Fruit fly (Drosophila melanogaster): Measurements from ENCODE around the gene ATPsynO.

Gene ATPsynO

DNA sequence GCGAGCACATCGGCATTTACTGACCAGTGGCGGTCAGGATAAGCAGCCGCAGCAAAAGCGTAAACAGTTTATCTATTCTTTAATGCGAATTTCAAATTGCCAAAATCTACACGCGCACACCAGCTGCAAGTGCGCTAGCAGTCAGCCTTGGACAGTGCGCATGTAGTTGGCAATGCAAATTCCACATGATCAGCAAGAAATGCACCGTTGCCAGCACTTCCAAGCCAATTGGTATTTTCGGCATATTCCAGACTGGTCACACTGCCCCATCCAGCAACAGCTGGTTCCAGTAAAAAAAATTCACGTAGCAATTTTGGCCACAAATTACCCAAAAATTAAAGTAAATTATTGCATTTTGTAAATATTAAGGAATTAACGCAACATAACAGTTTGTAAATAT is 22.4 kb downstream of the ATPsynO start:
- TF ChIP-seq CTCF (optimal IDR thresholded peaks at IDR 0.05) (peak; percentile 51 to 64), CG8478 (optimal IDR thresholded peaks at IDR 0.05) (no peak)

DNA sequence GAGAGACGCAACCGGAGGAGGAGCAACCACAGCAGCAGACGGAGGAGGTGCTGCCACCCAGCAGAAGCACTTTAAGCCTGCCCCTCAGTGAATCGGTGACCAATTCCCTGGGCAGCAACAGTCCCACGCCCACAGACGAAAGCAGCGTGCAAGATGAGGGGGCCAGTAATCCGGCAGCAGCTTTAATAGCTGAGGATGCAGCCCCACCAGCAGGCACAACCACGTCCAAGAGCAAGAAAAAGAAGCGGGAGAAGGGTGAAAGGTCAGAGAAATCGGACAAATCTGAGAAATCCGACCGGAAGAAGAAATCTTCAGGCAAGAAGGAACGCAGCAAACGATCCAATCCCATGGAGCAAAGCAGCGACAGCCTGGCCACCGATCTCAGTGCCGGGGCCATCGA is 23.4 kb downstream of the ATPsynO start:
- no peak for TF ChIP-seq CTCF (optimal IDR thresholded peaks at IDR 0.05)
- no peak for TF ChIP-seq CG8478 (optimal IDR thresholded peaks at IDR 0.05)

DNA sequence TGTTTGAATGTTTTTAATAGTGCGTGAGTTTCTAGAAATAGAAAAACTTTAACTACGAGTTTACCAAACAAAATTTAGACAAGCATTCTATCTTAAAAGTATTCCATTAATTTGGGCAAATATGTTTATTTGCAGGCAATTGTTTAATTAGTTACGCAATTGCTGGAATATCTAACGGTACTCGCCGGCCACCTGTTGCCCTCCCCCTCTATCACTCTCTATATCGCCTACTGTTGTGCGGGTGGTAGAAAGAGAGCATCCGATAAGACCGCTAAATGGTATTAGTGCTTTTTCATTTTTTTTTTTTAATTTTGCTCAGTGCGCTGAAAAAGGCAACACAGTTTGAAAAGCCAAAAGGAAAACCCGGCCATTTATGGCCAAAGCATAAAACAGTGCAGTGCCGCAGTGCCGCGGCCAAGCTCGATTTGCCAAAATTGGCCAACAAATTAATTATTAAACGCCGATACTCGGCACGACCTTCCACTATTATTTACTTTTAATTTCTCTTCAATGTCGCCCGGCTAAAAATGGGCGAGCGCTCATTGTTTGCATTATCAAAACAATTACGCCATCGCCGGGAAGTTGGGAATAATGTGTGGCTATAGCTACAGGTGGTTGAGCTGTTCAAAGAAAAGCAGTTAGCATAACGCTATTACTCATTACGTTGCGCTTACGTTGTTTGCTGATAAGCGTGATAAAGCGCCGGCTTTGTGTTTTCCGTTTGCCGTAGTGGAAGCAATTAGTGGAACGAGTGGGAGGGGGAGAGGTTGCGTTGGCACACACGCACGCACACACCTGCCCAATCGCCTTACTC is 24.6 kb downstream of the ATPsynO start:
- TF ChIP-seq CG8478 (optimal IDR thresholded peaks at IDR 0.05) = no peak
- TF ChIP-seq CTCF (optimal IDR thresholded peaks at IDR 0.05) = no peak

DNA sequence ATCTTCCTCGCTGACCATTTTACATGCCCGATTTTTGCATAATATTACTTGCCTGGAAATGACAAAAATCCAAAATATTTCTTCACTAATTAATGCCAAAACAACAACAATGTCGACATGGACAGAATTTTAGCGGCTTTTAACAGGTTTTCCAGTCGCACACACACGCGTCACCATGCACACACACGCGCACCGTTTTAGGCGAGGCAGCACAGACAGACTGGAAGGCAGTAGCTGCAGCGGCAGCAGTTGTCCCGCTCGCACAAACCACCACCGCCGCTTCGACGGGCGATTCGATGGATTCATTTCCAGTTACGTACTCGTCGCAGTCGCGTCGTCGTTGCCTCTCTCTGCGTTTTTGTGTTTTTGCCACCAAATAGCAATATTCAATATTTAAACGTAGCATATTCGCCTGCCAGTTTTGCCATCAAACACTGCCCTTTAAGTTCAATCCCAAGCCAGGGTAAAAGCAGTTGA is 25.3 kb downstream of the ATPsynO start, which contains the start of gene CG45218:
Gene CG45218 (minus strand): TSS at position 158 of the 477 bp plus-strand sequence.
- TF ChIP-seq CG8478 (optimal IDR thresholded peaks at IDR 0.05) = no peak

DNA sequence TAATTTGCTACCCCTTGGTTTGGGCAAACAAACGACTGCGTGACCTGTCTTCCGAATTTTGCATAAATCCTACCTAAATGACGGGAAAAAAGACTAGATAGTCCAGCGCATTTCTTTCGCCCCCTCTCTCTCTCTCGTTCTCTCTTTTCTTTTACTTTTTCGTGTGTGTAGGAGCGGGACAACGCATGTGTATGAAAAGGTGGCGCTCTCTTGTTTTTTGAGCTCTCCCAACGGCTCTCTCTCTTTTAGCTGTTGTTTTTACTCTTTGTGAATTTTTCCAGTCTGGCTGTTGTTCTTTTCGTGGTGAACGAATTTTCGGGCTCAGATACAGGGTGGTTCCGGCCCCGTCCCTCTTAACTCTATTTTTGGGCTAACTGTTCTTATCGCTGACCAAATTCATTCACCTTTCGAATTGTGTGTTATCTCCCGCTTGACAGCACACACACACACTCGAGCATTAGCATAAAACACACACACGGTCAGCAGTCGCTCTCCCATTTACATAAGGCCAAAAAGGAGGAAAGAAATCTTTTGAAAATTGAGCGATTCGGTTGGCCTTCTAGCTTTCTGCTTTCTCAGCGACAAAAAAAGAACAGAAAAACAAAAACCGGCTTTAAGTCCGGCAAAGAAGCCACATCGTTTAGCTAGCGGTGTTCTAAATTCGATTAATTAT is 26.3 kb downstream of the ATPsynO start:
- TF ChIP-seq CG8478 (optimal IDR thresholded peaks at IDR 0.05) = no peak
- no peak for TF ChIP-seq CTCF (optimal IDR thresholded peaks at IDR 0.05)

DNA sequence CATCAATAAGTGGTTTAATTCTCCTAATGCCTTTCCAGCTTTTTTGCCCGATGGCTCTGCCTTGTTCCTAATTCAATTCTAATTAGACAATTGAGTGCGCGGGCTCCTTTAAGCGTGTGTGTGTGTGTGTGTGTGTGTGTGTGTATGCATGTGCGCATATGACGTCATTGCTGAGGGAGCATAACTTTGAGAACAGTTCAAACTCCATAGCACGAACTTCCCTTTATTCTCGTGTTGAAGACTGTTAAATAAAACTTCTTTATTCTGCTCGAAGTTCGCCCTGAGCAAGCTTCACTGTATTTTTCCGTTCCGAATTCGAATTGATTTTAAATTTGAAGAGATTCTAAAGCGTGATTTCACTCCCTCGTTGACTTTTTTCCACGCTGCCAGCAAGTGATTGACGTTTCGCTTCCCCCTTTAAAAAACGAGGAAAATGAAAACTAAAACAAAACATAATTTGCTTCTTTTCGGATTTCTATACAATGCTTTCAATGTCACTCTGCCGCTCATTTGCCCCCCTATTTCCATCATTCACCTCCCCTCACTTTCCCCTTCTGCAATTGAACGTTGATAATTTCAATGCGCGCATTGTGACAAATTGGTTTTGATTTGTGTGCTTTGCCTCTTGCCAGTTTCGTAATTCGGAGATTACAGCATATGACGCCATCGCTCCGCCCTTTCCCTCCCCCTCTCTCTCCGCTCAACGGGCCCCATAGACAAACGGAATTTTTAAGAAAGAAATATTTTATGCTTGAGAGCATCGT is 27.0 kb downstream of the ATPsynO start:
- TF ChIP-seq CTCF (optimal IDR thresholded peaks at IDR 0.05) (no peak), CG8478 (optimal IDR thresholded peaks at IDR 0.05) (no peak)

DNA sequence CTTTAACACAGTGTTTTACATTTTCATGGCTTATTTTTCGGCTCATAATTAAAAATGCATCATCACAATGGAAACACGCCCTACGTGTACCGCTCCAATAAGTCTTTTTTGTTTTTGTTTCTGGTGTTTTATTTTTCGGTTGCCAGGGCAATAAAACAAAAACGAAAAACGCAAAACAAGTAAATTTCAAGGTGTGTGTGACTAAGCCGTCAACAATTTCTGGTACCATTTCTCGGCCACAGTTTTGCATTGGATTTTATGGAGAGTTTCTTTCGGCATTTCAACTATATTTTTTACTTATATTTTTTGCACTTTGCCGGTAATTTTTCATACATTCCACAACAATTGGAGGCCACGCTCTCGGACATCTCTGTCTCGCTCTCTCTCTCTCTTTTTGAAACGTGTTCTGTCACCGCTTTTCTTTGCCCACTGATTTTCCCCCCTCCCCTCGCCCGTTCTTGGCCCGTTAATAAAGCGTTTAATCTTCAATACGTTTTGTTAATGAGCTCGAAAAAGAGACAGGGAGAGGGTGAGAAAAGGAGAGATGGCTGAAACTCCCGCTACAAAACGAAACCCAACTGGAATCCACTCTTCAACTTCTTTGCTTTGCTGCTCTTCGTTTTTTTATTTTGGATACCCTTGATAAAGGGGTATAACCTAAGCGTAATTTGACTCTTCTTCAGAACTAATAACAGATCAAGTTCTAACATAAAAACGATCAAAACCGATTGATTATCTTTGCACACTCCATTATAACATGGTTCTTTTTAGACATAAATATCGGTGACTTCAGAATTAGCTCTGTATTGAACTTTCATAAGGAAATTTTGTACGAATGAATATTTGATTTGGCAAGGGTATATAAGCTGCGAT is 27.9 kb downstream of the ATPsynO start:
- TF ChIP-seq CG8478 (optimal IDR thresholded peaks at IDR 0.05) = no peak

DNA sequence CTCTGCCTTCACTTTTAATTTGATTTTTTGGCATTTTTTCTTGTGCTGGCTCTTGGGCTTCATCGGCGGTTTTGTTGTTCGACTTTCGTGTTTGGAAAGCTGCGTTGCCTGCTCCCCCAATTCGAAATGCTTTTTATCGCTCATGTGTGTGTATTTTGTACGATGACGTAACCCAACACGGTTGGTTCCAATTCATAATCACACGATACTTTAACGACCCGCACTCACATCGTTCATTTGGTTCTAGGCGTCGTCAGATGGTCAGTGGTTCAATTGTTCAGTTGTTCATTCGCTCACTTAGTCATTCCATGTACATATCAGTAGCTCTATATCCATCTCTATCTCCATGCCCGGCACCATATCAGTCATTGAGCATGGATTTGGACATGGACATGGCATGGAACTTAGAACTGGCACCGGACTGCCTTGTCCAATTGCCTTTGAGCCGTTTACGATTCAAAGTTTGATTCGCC is 28.5 kb downstream of the ATPsynO start:
- TF ChIP-seq CTCF (optimal IDR thresholded peaks at IDR 0.05) (no peak), CG8478 (optimal IDR thresholded peaks at IDR 0.05) (no peak)

DNA sequence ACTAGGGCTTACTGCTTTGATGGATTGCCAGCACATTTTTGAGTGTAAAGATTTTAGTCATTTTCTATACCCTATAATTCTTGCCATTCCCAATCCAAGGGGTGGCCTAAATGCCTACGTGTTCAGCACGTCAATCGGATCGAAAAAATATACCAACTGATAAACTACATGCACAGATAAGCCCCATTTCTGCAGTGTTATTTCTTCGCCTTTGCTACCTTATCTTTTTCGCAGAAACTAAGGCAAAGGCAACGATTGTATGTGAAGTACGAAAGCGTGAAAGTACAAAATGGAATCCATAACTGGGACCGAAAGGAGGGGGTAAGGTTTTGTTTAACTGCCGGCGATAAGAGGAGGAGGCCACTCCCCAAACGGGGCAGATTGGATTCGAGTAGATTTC is 32.5 kb downstream of the ATPsynO start:
- TF ChIP-seq CG8478 (optimal IDR thresholded peaks at IDR 0.05) = no peak
- no peak for TF ChIP-seq CTCF (optimal IDR thresholded peaks at IDR 0.05)

DNA sequence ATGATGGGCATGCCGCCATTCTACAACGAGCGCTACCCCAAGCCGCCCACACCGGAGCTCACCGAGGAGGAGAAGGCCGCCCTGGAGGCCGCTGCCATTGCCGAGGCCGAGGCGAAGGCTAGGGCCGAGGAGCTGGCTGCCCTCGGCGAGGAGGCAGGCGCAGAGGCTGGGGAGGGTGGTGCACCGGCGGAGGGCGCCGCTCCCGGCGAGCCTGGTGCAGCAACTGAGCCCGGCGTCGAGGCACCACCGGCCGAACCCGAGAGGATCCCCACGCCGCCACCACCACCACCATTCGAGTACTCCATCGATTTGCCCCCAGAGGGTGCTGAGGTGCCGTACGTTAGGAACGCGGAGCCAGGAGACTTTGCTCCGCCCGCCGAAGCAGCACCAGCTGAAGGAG is 39.9 kb downstream of the ATPsynO start:
- TF ChIP-seq CG8478 (optimal IDR thresholded peaks at IDR 0.05) = no peak
- TF ChIP-seq CTCF (optimal IDR thresholded peaks at IDR 0.05) = no peak

DNA sequence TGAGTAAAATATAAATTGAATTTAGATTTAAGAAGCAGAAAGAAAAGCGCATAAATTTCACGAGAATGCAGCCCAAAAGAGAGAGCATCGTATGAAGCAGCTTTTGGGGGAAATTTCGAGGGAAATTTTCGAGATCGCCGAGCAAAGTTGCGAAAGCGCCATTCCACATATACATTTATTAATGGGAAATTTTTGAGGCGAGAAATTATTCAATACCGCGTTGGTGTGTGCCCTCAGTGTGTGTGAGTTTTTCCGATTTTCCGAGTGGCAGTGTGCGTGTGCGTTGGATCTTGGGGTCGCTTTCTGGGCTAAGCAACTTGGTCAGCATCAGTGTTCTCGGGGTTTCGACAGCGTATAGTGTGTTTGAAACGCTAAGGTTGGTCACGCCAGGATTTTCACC is 44.5 kb downstream of the ATPsynO start, which contains the start of gene Tm2:
Gene Tm2 (plus strand): TSS at position 270 of the 400 bp plus-strand sequence.
- TF ChIP-seq CTCF (optimal IDR thresholded peaks at IDR 0.05) (no peak), CG8478 (optimal IDR thresholded peaks at IDR 0.05) (no peak)

DNA sequence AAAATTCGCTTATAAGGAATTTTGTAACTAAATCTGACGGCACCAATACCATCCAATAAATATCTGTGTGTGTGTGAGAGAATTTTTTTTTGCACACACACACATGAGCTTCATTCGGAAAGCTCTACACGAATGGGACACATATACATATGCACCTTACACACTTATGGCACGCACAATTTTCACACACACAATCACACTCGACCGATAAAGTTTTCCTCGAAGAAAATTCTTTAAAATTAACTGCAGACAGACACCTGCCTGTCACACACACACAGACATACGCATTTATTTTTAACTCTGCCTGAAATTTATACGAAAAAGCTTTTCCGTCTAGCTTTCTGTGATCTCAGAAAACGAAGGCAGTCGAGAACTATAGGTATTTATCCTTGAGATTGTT is 45.3 kb downstream of the ATPsynO start:
- no peak for TF ChIP-seq CG8478 (optimal IDR thresholded peaks at IDR 0.05)
- TF ChIP-seq CTCF (optimal IDR thresholded peaks at IDR 0.05) = no peak

DNA sequence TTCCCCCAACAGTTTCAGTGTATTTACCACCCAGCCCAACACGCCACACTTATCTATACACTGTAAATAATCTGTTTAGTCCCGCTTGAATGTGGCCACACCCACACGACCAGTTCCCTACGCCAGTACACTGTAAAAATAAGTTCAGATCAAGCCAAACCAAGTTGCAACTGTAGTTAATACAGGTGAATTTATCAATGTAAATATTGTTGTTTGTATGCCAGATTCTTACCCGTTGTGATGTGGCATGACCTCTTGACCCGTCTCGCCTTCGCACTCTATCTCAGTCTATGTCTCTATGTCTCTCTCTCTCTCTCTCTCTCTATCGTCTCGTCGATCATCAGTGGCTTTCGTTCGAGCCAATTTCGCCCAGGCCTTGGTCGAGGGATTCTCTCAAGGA is 48.4 kb downstream of the ATPsynO start:
- TF ChIP-seq CTCF (optimal IDR thresholded peaks at IDR 0.05) (no peak), CG8478 (optimal IDR thresholded peaks at IDR 0.05) (no peak)

Data from S2 (cell line).